Worm (Caenorhabditis elegans) whole organism, L4 larva: Measurements from ENCODE around the gene pat-9.

ENCODE experiments used
- T20F7.1 ChIP-seq: fragments of 200-800 bp; sonication (Bioruptor generic); optimal IDR thresholded peaks from 2 replicates; lab custom pipeline; 2018; ENCODE audit warnings: mild to moderate bottlenecking, missing genetic modification characterization, missing compliant biosample characterization
- ZK337.2 ChIP-seq: fragments of 200-800 bp; sonication (Bioruptor generic); IDR thresholded peaks from 2 replicates; pipeline ENCODE4 v1.3.6; 2022; ENCODE audit warnings: missing genetic modification reagents, missing genetic modification characterization, missing compliant biosample characterization
- aha-1 ChIP-seq: fragments of 150-350 bp; peaks from one replicate; lab custom pipeline; 2014; ENCODE audit warnings: missing biosample characterization, missing genetic modification characterization
- attf-4 ChIP-seq: sonication (generic microtip); optimal IDR thresholded peaks from 3 replicates; lab custom pipeline; 2017; ENCODE audit warnings: missing biosample characterization, missing genetic modification characterization
- ceh-20 ChIP-seq: fragments of 200-800 bp; sonication (Bioruptor generic); IDR thresholded peaks from 2 replicates; pipeline ENCODE4 v1.3.6; 2022; ENCODE audit warnings: missing genetic modification reagents, missing genetic modification characterization, missing compliant biosample characterization
- ceh-44 ChIP-seq: fragments of 200-800 bp; sonication (Bioruptor generic); IDR thresholded peaks from 2 replicates; pipeline ENCODE4 v1.3.6; 2022; ENCODE audit warnings: missing genetic modification reagents, missing genetic modification characterization, missing compliant biosample characterization
- ces-1 ChIP-seq: fragments of 150-350 bp; sonication (generic microtip); optimal IDR thresholded peaks from 4 replicates; lab custom pipeline; 2014; ENCODE audit warnings: missing biosample characterization, missing genetic modification reagents, missing genetic modification characterization
- ctbp-1 ChIP-seq: fragments of 200-800 bp; sonication (Bioruptor generic); IDR thresholded peaks from 2 replicates; pipeline ENCODE4 v1.3.6; 2022; ENCODE audit warnings: missing genetic modification reagents, missing genetic modification characterization, missing compliant biosample characterization
- daf-12 ChIP-seq: fragments of 150-350 bp; optimal IDR thresholded peaks from 2 replicates; lab custom pipeline; 2014; ENCODE audit warnings: missing biosample characterization, missing genetic modification reagents, missing genetic modification characterization
- daf-16 ChIP-seq, 3 experiments: sonication (generic microtip); optimal IDR thresholded peaks; 2 replicates each; lab custom pipeline; 2016 to 2017; ENCODE audit warnings: missing genetic modification characterization in 3 of 3, missing genetic modification reagents in 3 of 3, mild to moderate bottlenecking in 2 of 3, missing compliant biosample characterization in 2 of 3, missing biosample characterization in 1 of 3, moderate library complexity in 1 of 3
- egl-43 ChIP-seq: fragments of 200-800 bp; sonication (Bioruptor generic); IDR thresholded peaks from 2 replicates; pipeline ENCODE4 v1.3.6; 2022; ENCODE audit warnings: missing genetic modification reagents, missing genetic modification characterization, missing compliant biosample characterization
- gei-8 ChIP-seq: fragments of 200-800 bp; sonication (Bioruptor generic); optimal IDR thresholded peaks from 2 replicates; lab custom pipeline; 2018; ENCODE audit warnings: mild to moderate bottlenecking, missing genetic modification characterization, missing compliant biosample characterization
- hlh-11 ChIP-seq: fragments of 200-800 bp; sonication (Bioruptor generic); optimal IDR thresholded peaks from 2 replicates; lab custom pipeline; 2018; ENCODE audit warnings: mild to moderate bottlenecking, missing genetic modification characterization, missing compliant biosample characterization
- hlh-30 ChIP-seq: sonication (generic microtip); optimal IDR thresholded peaks from 2 replicates; lab custom pipeline; 2017; ENCODE audit warnings: antibody characterized with exemption, mild to moderate bottlenecking, missing genetic modification characterization, missing compliant biosample characterization; ENCODE audit not compliant: insufficient read depth
- lim-7 ChIP-seq: fragments of 200-800 bp; sonication (Bioruptor generic); IDR thresholded peaks from 2 replicates; pipeline ENCODE4 v1.3.6; 2022; ENCODE audit warnings: missing genetic modification characterization, missing compliant biosample characterization
- lin-15B ChIP-seq: fragments of 150-350 bp; sonication (generic microtip); optimal IDR thresholded peaks from 3 replicates; lab custom pipeline; 2014; ENCODE audit warnings: missing biosample characterization, missing genetic modification characterization
- lin-29 ChIP-seq: fragments of 200-800 bp; sonication (Bioruptor generic); IDR thresholded peaks from 2 replicates; pipeline ENCODE4 v1.3.6; 2022; ENCODE audit warnings: missing genetic modification reagents, missing genetic modification characterization, missing compliant biosample characterization
- lin-38 ChIP-seq: fragments of 200-800 bp; sonication (Bioruptor generic); IDR thresholded peaks from 2 replicates; pipeline ENCODE4 v1.3.6; 2022; ENCODE audit warnings: missing genetic modification reagents, missing genetic modification characterization, missing compliant biosample characterization
- mep-1 ChIP-seq: fragments of 150-350 bp; sonication (generic microtip); optimal IDR thresholded peaks from 3 replicates; lab custom pipeline; 2014; ENCODE audit warnings: missing biosample characterization, missing genetic modification characterization
- nhr-11 ChIP-seq: fragments of 150-350 bp; optimal IDR thresholded peaks from 2 replicates; lab custom pipeline; 2014; ENCODE audit warnings: missing biosample characterization, missing genetic modification characterization
- nhr-6 ChIP-seq: fragments of 150-350 bp; optimal IDR thresholded peaks from 2 replicates; lab custom pipeline; 2014; ENCODE audit warnings: missing biosample characterization, missing genetic modification characterization
- php-3 ChIP-seq: fragments of 200-800 bp; sonication (Bioruptor generic); IDR thresholded peaks from 2 replicates; pipeline ENCODE4 v1.3.6; 2022; ENCODE audit warnings: missing genetic modification reagents, missing genetic modification characterization, missing compliant biosample characterization
- pqm-1 ChIP-seq: sonication (generic microtip); optimal IDR thresholded peaks from 2 replicates; lab custom pipeline; 2017; ENCODE audit warnings: missing biosample characterization, missing genetic modification characterization
- sdz-12 ChIP-seq: fragments of 200-800 bp; sonication (Bioruptor generic); optimal IDR thresholded peaks from 2 replicates; lab custom pipeline; 2018; ENCODE audit warnings: mild to moderate bottlenecking, missing genetic modification characterization, missing compliant biosample characterization
- snpc-1.2 ChIP-seq: fragments of 200-800 bp; sonication (Bioruptor generic); IDR thresholded peaks from 2 replicates; pipeline ENCODE4 v1.3.6; 2022; ENCODE audit warnings: missing genetic modification reagents, missing genetic modification characterization, missing compliant biosample characterization
- snpc-4 ChIP-seq: fragments of 150-350 bp; optimal IDR thresholded peaks from 2 replicates; lab custom pipeline; 2014; ENCODE audit warnings: missing biosample characterization, missing genetic modification characterization
- tra-1 ChIP-seq: fragments of 200-800 bp; sonication (Bioruptor generic); IDR thresholded peaks from 2 replicates; pipeline ENCODE4 v1.3.6; 2022; ENCODE audit warnings: missing genetic modification reagents, missing genetic modification characterization, missing compliant biosample characterization
- unc-130 ChIP-seq: sonication (generic microtip); optimal IDR thresholded peaks from 2 replicates; lab custom pipeline; 2016; ENCODE audit warnings: missing genetic modification reagents, missing genetic modification characterization, missing compliant biosample characterization
- unc-62 ChIP-seq, 3 experiments: fragments of 150-350 bp in 1 of 3; sonication (generic microtip); optimal IDR thresholded peaks in 2 of 3; peaks in 1 of 3; 1 replicate in 1 of 3; 2 replicates in 2 of 3; lab custom pipeline; 2014 to 2017; ENCODE audit warnings: missing biosample characterization in 3 of 3, missing genetic modification characterization in 3 of 3, missing genetic modification reagents in 3 of 3, missing genotype in 1 of 3
- zfp-2 ChIP-seq: sonication (generic microtip); optimal IDR thresholded peaks from 2 replicates; lab custom pipeline; 2016; ENCODE audit warnings: mild to moderate bottlenecking, missing genetic modification characterization, missing compliant biosample characterization
- ztf-7 ChIP-seq: fragments of 150-350 bp; optimal IDR thresholded peaks from 2 replicates; lab custom pipeline; 2014; ENCODE audit warnings: missing biosample characterization, missing genetic modification characterization

Gene pat-9

ce11 chrX:16532513-16532912, 4.2 kb upstream of the pat-9 start:
- TF ChIP-seq attf-4 (tag; lab: Kevin White, UChicago) (no peak), unc-62 (GFP tag; optimal IDR thresholded peaks at IDR 0.05 in 1 of 2; lab: Kevin White, UChicago) (no peak), unc-62 (tag; optimal IDR thresholded peaks at IDR 0.05; lab: Kevin White, UChicago) (no peak)
- TF ChIP-seq, all 104 proteins: peak for 0

- no peak for TF ChIP-seq gei-8 (GFP tag; lab: Kevin White, UChicago)
- no peak for TF ChIP-seq ceh-44
- TF ChIP-seq, all 104 proteins: peak for 0
Observed at ce11 chrX:16533860-16534259, 2.8 kb upstream of the pat-9 start.

- TF ChIP-seq hlh-30 (tag; lab: Kevin White, UChicago) (peak; percentile 8), T20F7.1 (GFP tag; lab: Kevin White, UChicago) (no peak), daf-16 (GFP tag; optimal IDR thresholded peaks at IDR 0.05; lab: Kevin White, UChicago) (peak in 1 of 2 experiments; percentile 44), daf-16 (tag; optimal IDR thresholded peaks at IDR 0.05; lab: Kevin White, UChicago) (no peak), unc-62 (GFP tag; optimal IDR thresholded peaks at IDR 0.05 in 1 of 2; lab: Kevin White, UChicago) (no peak), unc-62 (tag; optimal IDR thresholded peaks at IDR 0.05; lab: Kevin White, UChicago) (no peak), snpc-1.2 (GFP tag; lab: Robert Waterston, UW) (no peak), nhr-11 (peak; percentile 51), ceh-20 (peak; percentile 7; the same call in 1 of the 2 replicates)
- TF ChIP-seq, all 104 proteins: peak for 4
Observed at ce11 chrX:16534564-16534963, 2.1 kb upstream of the pat-9 start.

ce11 chrX:16535192-16535591, 1.5 kb upstream of the pat-9 start:
- peak; percentile 2 for TF ChIP-seq hlh-11 (tag; lab: Kevin White, UChicago)
- no peak for TF ChIP-seq ZK337.2 (GFP tag; lab: Robert Waterston, UW)

- TF ChIP-seq gei-8 (GFP tag; lab: Kevin White, UChicago) (no peak), lin-38 (no peak)
Observed at ce11 chrX:16540374-16540773, 3.7 kb downstream of the pat-9 start, which contains the start of gene osm-1. osm-1 (plus strand) TSS chrX:16540674.

ce11 chrX:16543887-16544286, 7.2 kb downstream of the pat-9 start:
- TF ChIP-seq aha-1 (tag; lab: Kevin White, UChicago) (no peak), unc-62 (GFP tag; optimal IDR thresholded peaks at IDR 0.05 in 1 of 2; lab: Kevin White, UChicago) (peak in 1 of 2 experiments; percentile 91), unc-62 (tag; optimal IDR thresholded peaks at IDR 0.05; lab: Kevin White, UChicago) (no peak)

ce11 chrX:16545641-16546040, 9.0 kb downstream of the pat-9 start:
- TF ChIP-seq ctbp-1 (no peak), egl-43 (GFP tag; lab: Robert Waterston, UW) (0 out of 2 replicates have a peak, but pooled peaks have one; percentile 59)

- TF ChIP-seq pqm-1 (tag; lab: Kevin White, UChicago) (no peak), ces-1 (no peak), unc-62 (GFP tag; optimal IDR thresholded peaks at IDR 0.05 in 1 of 2; lab: Kevin White, UChicago) (peak in 1 of 2 experiments; percentile 94), unc-62 (tag; optimal IDR thresholded peaks at IDR 0.05; lab: Kevin White, UChicago) (no peak)
Observed at ce11 chrX:16546135-16546534, 9.4 kb downstream of the pat-9 start.

ce11 chrX:16548290-16548689, 11.6 kb downstream of the pat-9 start:
- TF ChIP-seq nhr-6 (tag; lab: Kevin White, UChicago) (no peak), unc-62 (GFP tag; optimal IDR thresholded peaks at IDR 0.05 in 1 of 2; lab: Kevin White, UChicago) (peak in 1 of 2 experiments; percentile 95), unc-62 (tag; optimal IDR thresholded peaks at IDR 0.05; lab: Kevin White, UChicago) (no peak)

ce11 chrX:16550551-16550950, 13.9 kb downstream of the pat-9 start:
- TF ChIP-seq snpc-4 (no peak), lin-29 (GFP tag; lab: Robert Waterston, UW) (no peak), unc-130 (no peak), daf-12 (no peak), daf-16 (GFP tag; optimal IDR thresholded peaks at IDR 0.05; lab: Kevin White, UChicago) (no peak), daf-16 (tag; optimal IDR thresholded peaks at IDR 0.05; lab: Kevin White, UChicago) (peak; percentile 75), php-3 (GFP tag; lab: Robert Waterston, UW) (peak; percentile 57; the same call in 1 of the 2 replicates), lim-7 (GFP tag; lab: Robert Waterston, UW) (no peak), zfp-2 (tag; lab: Kevin White, UChicago) (no peak), hlh-30 (tag; lab: Kevin White, UChicago) (peak; percentile 86), mep-1 (no peak), ztf-7 (tag; lab: Kevin White, UChicago) (no peak), attf-4 (tag; lab: Kevin White, UChicago) (no peak), sdz-12 (GFP tag; lab: Kevin White, UChicago) (no peak), tra-1 (GFP tag; lab: Robert Waterston, UW) (no peak), lin-15B (no peak), gei-8 (GFP tag; lab: Kevin White, UChicago) (no peak)
